Fruit fly (Drosophila melanogaster) whole organism, prepupa: ENCODE data around the gene PpD3.

Experiments
- Blimp-1 ChIP-seq: fragments of 200-800 bp; sonication (Bioruptor generic); optimal IDR thresholded peaks from 3 replicates; lab custom pipeline; 2017; ENCODE audit warnings: missing biosample characterization, missing genetic modification characterization, mild to moderate bottlenecking, moderate library complexity, missing genetic modification reagents
- CG1621 ChIP-seq: fragments of 200-800 bp; sonication (Bioruptor generic); optimal IDR thresholded peaks from 3 replicates; lab custom pipeline; 2018; ENCODE audit warnings: missing biosample characterization, mild to moderate bottlenecking, missing genetic modification characterization
- CG34406 ChIP-seq: fragments of 200-800 bp; sonication (Bioruptor generic); optimal IDR thresholded peaks from 3 replicates; lab custom pipeline; 2016; ENCODE audit warnings: missing biosample characterization, missing genetic modification characterization
- CG6276 ChIP-seq: fragments of 200-800 bp; sonication (Bioruptor generic); optimal IDR thresholded peaks from 2 replicates; lab custom pipeline; 2017; ENCODE audit warnings: missing biosample characterization, mild to moderate bottlenecking, missing genetic modification characterization
- CG8319 ChIP-seq: fragments of 200-800 bp; sonication (Bioruptor generic); optimal IDR thresholded peaks from 3 replicates; lab custom pipeline; 2016; ENCODE audit warnings: missing biosample characterization, missing genetic modification characterization
- Ets21C ChIP-seq: fragments of 200-800 bp; sonication (Bioruptor generic); optimal IDR thresholded peaks from 3 replicates; lab custom pipeline; 2016; ENCODE audit warnings: missing biosample characterization, missing genetic modification characterization
- Hr39 ChIP-seq: fragments of 200-800 bp; sonication (Bioruptor generic); optimal IDR thresholded peaks from 2 replicates; lab custom pipeline; 2016; ENCODE audit warnings: missing biosample characterization, missing genetic modification characterization
- Sox102F ChIP-seq: fragments of 200-800 bp; sonication (Bioruptor generic); optimal IDR thresholded peaks from 2 replicates; lab custom pipeline; 2016; ENCODE audit warnings: missing biosample characterization, mild to moderate bottlenecking, missing genetic modification characterization
- dsx ChIP-seq: fragments of 200-800 bp; optimal IDR thresholded peaks from 3 replicates; lab custom pipeline; 2019; ENCODE audit warnings: missing biosample characterization, mild to moderate bottlenecking, missing genetic modification characterization, moderate library complexity; ENCODE audit not compliant: poor library complexity, severe bottlenecking
- lz ChIP-seq: fragments of 200-800 bp; sonication (Bioruptor generic); optimal IDR thresholded peaks from 3 replicates; lab custom pipeline; 2016; ENCODE audit warnings: missing biosample characterization, missing genetic modification characterization
- spab ChIP-seq: fragments of 200-800 bp; sonication (Bioruptor generic); optimal IDR thresholded peaks from 2 replicates; lab custom pipeline; 2017; ENCODE audit warnings: missing biosample characterization, mild to moderate bottlenecking, missing genetic modification characterization, missing genetic modification reagents
- vri ChIP-seq: fragments of 200-800 bp; sonication (Bioruptor generic); optimal IDR thresholded peaks from 3 replicates; lab custom pipeline; 2016; ENCODE audit warnings: missing biosample characterization, mild to moderate bottlenecking, missing genetic modification characterization

dm6 chr3R:9767620-9768592, 20.2 kb downstream of the PpD3 start, which contains the start of gene Naa80:
- TF ChIP-seq Hr39 (GFP tag; lab: Kevin White, UChicago), result peak; percentile 67
- no peak for TF ChIP-seq Blimp-1
- TF ChIP-seq vri, result peak; percentile 60
- peak; percentile 50 for TF ChIP-seq dsx
- TF ChIP-seq CG6276, result no peak
- peak; percentile 40 for TF ChIP-seq CG34406 (GFP tag; lab: Kevin White, UChicago)
- TF ChIP-seq Sox102F, result no peak
- peak; percentile 63 for TF ChIP-seq lz (GFP tag; lab: Kevin White, UChicago)
- peak; percentile 28 for TF ChIP-seq spab (GFP tag; lab: Kevin White, UChicago)
- TF ChIP-seq Ets21C, result no peak
- TF ChIP-seq CG1621, result peak; percentile 83
- peak; percentile 8 for TF ChIP-seq CG8319
